Fruit fly (Drosophila melanogaster): Measurements from ENCODE around the gene Fkbp39.

Fkbp39 gene

DNA sequence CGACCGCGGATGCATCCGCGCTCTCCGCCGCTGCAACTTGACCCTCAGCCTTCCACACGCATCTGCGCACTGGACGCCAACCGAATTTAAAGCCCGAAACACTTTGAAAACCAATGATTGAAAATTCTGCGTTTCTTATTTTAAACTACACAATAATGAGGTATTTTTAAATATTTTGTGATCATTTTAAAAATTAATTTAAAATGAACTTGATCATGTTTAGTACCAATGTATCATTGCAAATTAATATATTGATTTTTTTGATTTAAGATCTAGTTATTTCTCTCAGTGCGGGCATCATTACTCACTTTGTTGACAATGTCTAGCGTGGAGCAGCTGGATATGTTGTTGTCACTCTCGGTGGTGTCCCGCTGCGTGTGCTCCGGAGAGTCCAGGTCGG lies 33.9 kb upstream of the Fkbp39 start (continued):
- TF ChIP-seq Pdp1 (GFP tag; optimal IDR thresholded peaks at IDR 0.05) (no peak), CG1529 (GFP tag; optimal IDR thresholded peaks at IDR 0.05) (no peak), chn (GFP tag; optimal IDR thresholded peaks at IDR 0.05) (no peak), CG8944 (GFP tag; optimal IDR thresholded peaks at IDR 0.05) (no peak), BEAF-32 (GFP tag; optimal IDR thresholded peaks at IDR 0.05) (no peak), CG7271 (tag; optimal IDR thresholded peaks at IDR 0.05) (no peak), CG2116 (GFP tag; optimal IDR thresholded peaks at IDR 0.05) (no peak), CG10979 (tag; optimal IDR thresholded peaks at IDR 0.05) (peak; percentile 44), CG15479 (GFP tag; optimal IDR thresholded peaks at IDR 0.05) (no peak), lola (GFP tag; optimal IDR thresholded peaks at IDR 0.05) (no peak), B-H2 (GFP tag; optimal IDR thresholded peaks at IDR 0.05) (no peak), twi (tag; optimal IDR thresholded peaks at IDR 0.05) (no peak), CG6813 (GFP tag; optimal IDR thresholded peaks at IDR 0.05) (no peak), dpn (GFP tag; optimal IDR thresholded peaks at IDR 0.05) (peak in 1 of 2 experiments; percentile 23), CG32532 (GFP tag; IDR thresholded peaks at IDR 0.05) (peak; percentile 37; the same call in 1 of the 2 replicates), Adf1 (GFP tag; IDR thresholded peaks at IDR 0.05) (0 out of 2 replicates have a peak, but pooled peaks have one; percentile 11), grau (tag; optimal IDR thresholded peaks at IDR 0.05) (peak; percentile 51), sens-2 (GFP tag; IDR thresholded peaks at IDR 0.05) (no peak), CG3407 (GFP tag; optimal IDR thresholded peaks at IDR 0.05) (no peak), CG17328 (GFP tag; IDR thresholded peaks at IDR 0.05) (peak; percentile 59), Hmx (GFP tag; optimal IDR thresholded peaks at IDR 0.05) (no peak), CG16779 (GFP tag; IDR thresholded peaks at IDR 0.05) (no peak), E2f1 (GFP tag; IDR thresholded peaks at IDR 0.05) (0 out of 2 replicates have a peak, but pooled peaks have one; percentile 21), E2f2 (GFP tag; IDR thresholded peaks at IDR 0.05) (no peak), Max (GFP tag; optimal IDR thresholded peaks at IDR 0.05) (no peak), B-H1 (GFP tag; IDR thresholded peaks at IDR 0.05) (no peak), CG4707 (GFP tag; optimal IDR thresholded peaks at IDR 0.05) (no peak), sr (GFP tag; IDR thresholded peaks at IDR 0.05) (no peak), Nf-YB (GFP tag; optimal IDR thresholded peaks at IDR 0.05) (no peak), CG34376 (GFP tag; optimal IDR thresholded peaks at IDR 0.05) (no peak), fu2 (GFP tag; optimal IDR thresholded peaks at IDR 0.05) (no peak), exex (tag; optimal IDR thresholded peaks at IDR 0.05) (no peak), CkIIα-i1 (GFP tag; IDR thresholded peaks at IDR 0.05) (no peak), CG9437 (GFP tag; optimal IDR thresholded peaks at IDR 0.05) (no peak), cas (GFP tag; IDR thresholded peaks at IDR 0.05) (no peak), ac (GFP tag; optimal IDR thresholded peaks at IDR 0.05) (no peak), CG17361 (GFP tag; IDR thresholded peaks at IDR 0.05) (no peak), sim (GFP tag; IDR thresholded peaks at IDR 0.05) (no peak), fd96Cb (tag; optimal IDR thresholded peaks at IDR 0.05) (peak; percentile 29), Kr (GFP tag; optimal IDR thresholded peaks at IDR 0.05) (no peak), row (GFP tag; IDR thresholded peaks at IDR 0.05) (peak; percentile 74), Dip3 (GFP tag; optimal IDR thresholded peaks at IDR 0.05) (no peak), Dbx (GFP tag; IDR thresholded peaks at IDR 0.05) (0 out of 3 replicates have a peak, but pooled peaks have one; percentile 29), CG2129 (GFP tag; IDR thresholded peaks at IDR 0.05; ENCODE audit: partially characterized antibody) (no peak), pros (GFP tag; optimal IDR thresholded peaks at IDR 0.05) (no peak), sqz (GFP tag; optimal IDR thresholded peaks at IDR 0.05) (no peak), CG6791 (GFP tag; IDR thresholded peaks at IDR 0.05; ENCODE audit: partially characterized antibody) (no peak), CG31388 (GFP tag; optimal IDR thresholded peaks at IDR 0.05) (no peak), salm (tag; optimal IDR thresholded peaks at IDR 0.05) (peak; percentile 16), ranshi (GFP tag; IDR thresholded peaks at IDR 0.05) (peak; percentile 41; the same call in 1 of the 2 replicates), klu (GFP tag; IDR thresholded peaks at IDR 0.05) (no peak)

All from whole organism, embryonic.